Fruit fly (Drosophila melanogaster): ENCODE measurements around the gene Mf.

Gene Mf

dm6 chr3R:15213362-15213989 is 32.2 kb upstream of the Mf start, which contains the start of the genes CG6654 and CG4210:
Gene CG6654 (minus strand): TSS chr3R:15213658.
Gene CG4210 (plus strand): TSS chr3R:15213974.
- no peak for TF ChIP-seq ovo (GFP tag; optimal IDR thresholded peaks at IDR 0.05)
- peak; percentile 29 for TF ChIP-seq CG11617 (GFP tag; optimal IDR thresholded peaks at IDR 0.05)
- TF ChIP-seq pad (GFP tag; optimal IDR thresholded peaks at IDR 0.05), result peak; percentile 15
- TF ChIP-seq CG14711 (tag; optimal IDR thresholded peaks at IDR 0.05), result peak; percentile 28
- peak; percentile 9 for TF ChIP-seq bab1 (GFP tag; optimal IDR thresholded peaks at IDR 0.05)
- TF ChIP-seq Hr96 (GFP tag; optimal IDR thresholded peaks at IDR 0.05), result no peak
- TF ChIP-seq toe (GFP tag; optimal IDR thresholded peaks at IDR 0.05), result peak; percentile 5
- TF ChIP-seq CG7101 (tag; optimal IDR thresholded peaks at IDR 0.05), result peak; percentile 9

dm6 chr3R:15208712-15209499 is 27.6 kb upstream of the Mf start, which contains the start of the genes Spn88Eb and Mau2:
Gene Spn88Eb (minus strand): TSS chr3R:15208762.
Gene Mau2 (plus strand): TSS chr3R:15209204.
- peak; percentile 62 for TF ChIP-seq CG12768 (GFP tag; optimal IDR thresholded peaks at IDR 0.05)
- no peak for TF ChIP-seq Hr96 (GFP tag; optimal IDR thresholded peaks at IDR 0.05)
- no peak for TF ChIP-seq kay (GFP tag; ENCODE audit: borderline replicate concordance)
- peak; percentile 21 for TF ChIP-seq ovo (GFP tag; optimal IDR thresholded peaks at IDR 0.05)
- peak; percentile 54 for TF ChIP-seq CG7045 (GFP tag; optimal IDR thresholded peaks at IDR 0.05)
- peak; percentile 71 for TF ChIP-seq Clk (GFP tag; optimal IDR thresholded peaks at IDR 0.05)
- peak; percentile 74 for TF ChIP-seq toe (GFP tag; optimal IDR thresholded peaks at IDR 0.05)
- TF ChIP-seq CG7101 (tag; optimal IDR thresholded peaks at IDR 0.05), result peak; percentile 56
- peak; percentile 59 for TF ChIP-seq pad (GFP tag; optimal IDR thresholded peaks at IDR 0.05)
- peak; percentile 73 for TF ChIP-seq CG1620 (GFP tag; optimal IDR thresholded peaks at IDR 0.05)
- TF ChIP-seq cnc (optimal IDR thresholded peaks at IDR 0.05), result no peak
- peak; percentile 45 for TF ChIP-seq cic (GFP tag; optimal IDR thresholded peaks at IDR 0.05)
- peak; percentile 43 for TF ChIP-seq CG14711 (tag; optimal IDR thresholded peaks at IDR 0.05)
- TF ChIP-seq CG5204 (GFP tag; optimal IDR thresholded peaks at IDR 0.05), result no peak
- peak; percentile 25 for TF ChIP-seq tj (GFP tag; optimal IDR thresholded peaks at IDR 0.05)
- peak; percentile 68 for TF ChIP-seq Mnt (GFP tag; optimal IDR thresholded peaks at IDR 0.05)
- TF ChIP-seq Crg-1 (GFP tag; optimal IDR thresholded peaks at IDR 0.05), result peak; percentile 55
- TF ChIP-seq bab1 (GFP tag; optimal IDR thresholded peaks at IDR 0.05), result peak; percentile 2
- TF ChIP-seq CG11617 (GFP tag; optimal IDR thresholded peaks at IDR 0.05), result peak; percentile 58
- TF ChIP-seq CG33017 (tag; optimal IDR thresholded peaks at IDR 0.05), result peak; percentile 33

- TF ChIP-seq Mnt (GFP tag; optimal IDR thresholded peaks at IDR 0.05) (no peak), bab1 (GFP tag; optimal IDR thresholded peaks at IDR 0.05) (peak; percentile 51), CG33017 (tag; optimal IDR thresholded peaks at IDR 0.05) (peak; percentile 7)
Observed at dm6 chr3R:15206273-15206672, 25.0 kb upstream of the Mf start, which contains the start of gene Spn88Ea. Gene Spn88Ea (minus strand): TSS chr3R:15206447.

dm6 chr3R:15205223-15205622 is 23.9 kb upstream of the Mf start:
- no peak for TF ChIP-seq ovo (GFP tag; optimal IDR thresholded peaks at IDR 0.05)
- TF ChIP-seq Mnt (GFP tag; optimal IDR thresholded peaks at IDR 0.05), result no peak
- TF ChIP-seq cic (GFP tag; optimal IDR thresholded peaks at IDR 0.05), result no peak
- TF ChIP-seq CG33017 (tag; optimal IDR thresholded peaks at IDR 0.05), result no peak
- TF ChIP-seq CG14711 (tag; optimal IDR thresholded peaks at IDR 0.05), result no peak
- TF ChIP-seq bab1 (GFP tag; optimal IDR thresholded peaks at IDR 0.05), result no peak
- TF ChIP-seq CG11617 (GFP tag; optimal IDR thresholded peaks at IDR 0.05), result no peak
- no peak for TF ChIP-seq cnc (optimal IDR thresholded peaks at IDR 0.05)
- TF ChIP-seq toe (GFP tag; optimal IDR thresholded peaks at IDR 0.05), result no peak
- no peak for TF ChIP-seq Hr96 (GFP tag; optimal IDR thresholded peaks at IDR 0.05)
- no peak for TF ChIP-seq CG1620 (GFP tag; optimal IDR thresholded peaks at IDR 0.05)
- TF ChIP-seq tj (GFP tag; optimal IDR thresholded peaks at IDR 0.05), result no peak

dm6 chr3R:15198052-15198793 is 16.9 kb upstream of the Mf start:
- TF ChIP-seq CG1620 (GFP tag; optimal IDR thresholded peaks at IDR 0.05), result no peak
- no peak for TF ChIP-seq CG33017 (tag; optimal IDR thresholded peaks at IDR 0.05)
- TF ChIP-seq CG7101 (tag; optimal IDR thresholded peaks at IDR 0.05), result no peak
- no peak for TF ChIP-seq CG12768 (GFP tag; optimal IDR thresholded peaks at IDR 0.05)
- TF ChIP-seq Clk (GFP tag; optimal IDR thresholded peaks at IDR 0.05), result no peak
- peak; percentile 88 for TF ChIP-seq Mnt (GFP tag; optimal IDR thresholded peaks at IDR 0.05)
- TF ChIP-seq CG14711 (tag; optimal IDR thresholded peaks at IDR 0.05), result no peak
- no peak for TF ChIP-seq Hr96 (GFP tag; optimal IDR thresholded peaks at IDR 0.05)
- no peak for TF ChIP-seq CG11617 (GFP tag; optimal IDR thresholded peaks at IDR 0.05)
- no peak for TF ChIP-seq cnc (optimal IDR thresholded peaks at IDR 0.05)
- TF ChIP-seq toe (GFP tag; optimal IDR thresholded peaks at IDR 0.05), result no peak
- TF ChIP-seq kay (GFP tag; ENCODE audit: borderline replicate concordance), result peak; percentile 90
- no peak for TF ChIP-seq bab1 (GFP tag; optimal IDR thresholded peaks at IDR 0.05)
- no peak for TF ChIP-seq CG7045 (GFP tag; optimal IDR thresholded peaks at IDR 0.05)
- no peak for TF ChIP-seq CG5204 (GFP tag; optimal IDR thresholded peaks at IDR 0.05)
- TF ChIP-seq cic (GFP tag; optimal IDR thresholded peaks at IDR 0.05), result peak; percentile 91
- TF ChIP-seq Crg-1 (GFP tag; optimal IDR thresholded peaks at IDR 0.05), result peak; percentile 15
- no peak for TF ChIP-seq ovo (GFP tag; optimal IDR thresholded peaks at IDR 0.05)
- no peak for TF ChIP-seq pad (GFP tag; optimal IDR thresholded peaks at IDR 0.05)
- TF ChIP-seq tj (GFP tag; optimal IDR thresholded peaks at IDR 0.05), result peak; percentile 37
